Fruit fly (Drosophila melanogaster) whole organism, prepupa: ENCODE measurements around the gene obst-H.

Source experiments
- Blimp-1 ChIP-seq: fragments of 200-800 bp; sonication (Bioruptor generic); optimal IDR thresholded peaks from 3 replicates; lab custom pipeline; 2017; ENCODE audit warnings: missing biosample characterization, missing genetic modification characterization, mild to moderate bottlenecking, moderate library complexity, missing genetic modification reagents
- CG10631 ChIP-seq: fragments of 200-800 bp; sonication (Bioruptor generic); optimal IDR thresholded peaks from 2 replicates; lab custom pipeline; 2016; ENCODE audit warnings: missing biosample characterization, missing genetic modification characterization
- CG11294 ChIP-seq: fragments of 200-800 bp; sonication (Bioruptor generic); IDR thresholded peaks from 2 replicates; pipeline ENCODE4 v1.3.6; 2022; ENCODE audit warnings: missing biosample characterization, missing genetic modification characterization
- CG11762 ChIP-seq: fragments of 200-800 bp; sonication (Bioruptor generic); optimal IDR thresholded peaks from 3 replicates; lab custom pipeline; 2016; ENCODE audit warnings: missing biosample characterization, missing genetic modification characterization; ENCODE audit not compliant: insufficient read depth
- CG11902 ChIP-seq: fragments of 200-800 bp; sonication (Bioruptor generic); optimal IDR thresholded peaks from 3 replicates; lab custom pipeline; 2016; ENCODE audit warnings: missing biosample characterization, missing genetic modification characterization
- CG1621 ChIP-seq: fragments of 200-800 bp; sonication (Bioruptor generic); optimal IDR thresholded peaks from 3 replicates; lab custom pipeline; 2018; ENCODE audit warnings: missing biosample characterization, mild to moderate bottlenecking, missing genetic modification characterization
- CG34406 ChIP-seq: fragments of 200-800 bp; sonication (Bioruptor generic); optimal IDR thresholded peaks from 3 replicates; lab custom pipeline; 2016; ENCODE audit warnings: missing biosample characterization, missing genetic modification characterization
- CG4318 ChIP-seq: fragments of 200-800 bp; sonication (Bioruptor generic); optimal IDR thresholded peaks from 3 replicates; lab custom pipeline; 2017; ENCODE audit warnings: missing biosample characterization, mild to moderate bottlenecking, missing genetic modification characterization
- CG6163 ChIP-seq: fragments of 200-800 bp; sonication (Bioruptor generic); IDR thresholded peaks from 3 replicates; pipeline ENCODE4 v1.3.6; 2022; ENCODE audit warnings: missing biosample characterization, missing genetic modification characterization
- CG6276 ChIP-seq: fragments of 200-800 bp; sonication (Bioruptor generic); optimal IDR thresholded peaks from 2 replicates; lab custom pipeline; 2017; ENCODE audit warnings: missing biosample characterization, mild to moderate bottlenecking, missing genetic modification characterization
- CG6792 ChIP-seq: fragments of 200-800 bp; sonication (Bioruptor generic); optimal IDR thresholded peaks from 3 replicates; lab custom pipeline; 2016; ENCODE audit warnings: missing biosample characterization, missing genetic modification characterization
- CG6808 ChIP-seq: fragments of 200-800 bp; sonication (Bioruptor generic); optimal IDR thresholded peaks from 3 replicates; lab custom pipeline; 2017; ENCODE audit warnings: missing biosample characterization, missing genetic modification characterization, mild to moderate bottlenecking, moderate library complexity, missing genetic modification reagents
- CG6854 ChIP-seq: fragments of 200-800 bp; sonication (Bioruptor generic); optimal IDR thresholded peaks from 2 replicates; lab custom pipeline; 2017; ENCODE audit warnings: missing biosample characterization, mild to moderate bottlenecking, missing genetic modification characterization
- CG8119 ChIP-seq: fragments of 200-800 bp; sonication (Bioruptor generic); IDR thresholded peaks from 3 replicates; pipeline ENCODE4 v1.3.6; 2022; ENCODE audit warnings: missing biosample characterization, missing genetic modification characterization
- CG8319 ChIP-seq: fragments of 200-800 bp; sonication (Bioruptor generic); optimal IDR thresholded peaks from 3 replicates; lab custom pipeline; 2016; ENCODE audit warnings: missing biosample characterization, missing genetic modification characterization
- CG8632 ChIP-seq: fragments of 200-800 bp; sonication (Bioruptor generic); optimal IDR thresholded peaks from 3 replicates; lab custom pipeline; 2016; ENCODE audit warnings: missing biosample characterization, missing genetic modification characterization
- CG9139 ChIP-seq: fragments of 200-800 bp; sonication (Bioruptor generic); optimal IDR thresholded peaks from 3 replicates; lab custom pipeline; 2017; ENCODE audit warnings: missing biosample characterization, mild to moderate bottlenecking, missing genetic modification characterization
- Eip75B ChIP-seq: fragments of 200-800 bp; sonication (Bioruptor generic); optimal IDR thresholded peaks from 3 replicates; lab custom pipeline; 2016; ENCODE audit warnings: missing biosample characterization, missing genetic modification characterization
- Eip78C ChIP-seq: fragments of 200-800 bp; sonication (Bioruptor generic); peaks from one replicate; lab custom pipeline; 2016; ENCODE audit warnings: missing biosample characterization, missing genetic modification characterization
- Eip93F ChIP-seq: fragments of 200-800 bp; sonication (Bioruptor generic); optimal IDR thresholded peaks from 2 replicates; lab custom pipeline; 2016; ENCODE audit warnings: missing biosample characterization, mild to moderate bottlenecking, missing genetic modification characterization
- Ets96B ChIP-seq: fragments of 200-800 bp; optimal IDR thresholded peaks from 2 replicates; lab custom pipeline; 2019; ENCODE audit warnings: missing biosample characterization, mild to moderate bottlenecking, missing genetic modification characterization, moderate library complexity
- Hr38 ChIP-seq: sonication (Bioruptor generic); optimal IDR thresholded peaks from 2 replicates; lab custom pipeline; 2016; ENCODE audit warnings: missing biosample characterization, missing genetic modification characterization
- Hr39 ChIP-seq: fragments of 200-800 bp; sonication (Bioruptor generic); optimal IDR thresholded peaks from 2 replicates; lab custom pipeline; 2016; ENCODE audit warnings: missing biosample characterization, missing genetic modification characterization
- Lpt ChIP-seq: fragments of 200-800 bp; sonication (Bioruptor generic); optimal IDR thresholded peaks from 3 replicates; lab custom pipeline; 2016; ENCODE audit warnings: missing biosample characterization, missing genetic modification characterization
- OdsH ChIP-seq: fragments of 200-800 bp; sonication (Bioruptor generic); optimal IDR thresholded peaks from 3 replicates; lab custom pipeline; 2016; ENCODE audit warnings: missing biosample characterization, missing genetic modification characterization
- Smox ChIP-seq: fragments of 200-800 bp; sonication (Bioruptor generic); optimal IDR thresholded peaks from 3 replicates; lab custom pipeline; 2016; ENCODE audit warnings: missing biosample characterization, missing genetic modification characterization
- Sox102F ChIP-seq: fragments of 200-800 bp; sonication (Bioruptor generic); optimal IDR thresholded peaks from 2 replicates; lab custom pipeline; 2016; ENCODE audit warnings: missing biosample characterization, mild to moderate bottlenecking, missing genetic modification characterization
- Sox15 ChIP-seq: fragments of 200-800 bp; sonication (Bioruptor generic); optimal IDR thresholded peaks from 3 replicates; lab custom pipeline; 2016; ENCODE audit warnings: missing biosample characterization, missing genetic modification characterization
- dsx ChIP-seq: fragments of 200-800 bp; optimal IDR thresholded peaks from 3 replicates; lab custom pipeline; 2019; ENCODE audit warnings: missing biosample characterization, mild to moderate bottlenecking, missing genetic modification characterization, moderate library complexity; ENCODE audit not compliant: poor library complexity, severe bottlenecking
- eg ChIP-seq: fragments of 200-800 bp; sonication (Bioruptor generic); IDR thresholded peaks from 3 replicates; pipeline ENCODE4 v1.3.6; 2022; ENCODE audit warnings: missing biosample characterization, missing genetic modification characterization
- fkh ChIP-seq: fragments of 200-800 bp; sonication (Bioruptor generic); optimal IDR thresholded peaks from 3 replicates; lab custom pipeline; 2017; ENCODE audit warnings: missing biosample characterization, mild to moderate bottlenecking, missing genetic modification characterization, moderate library complexity
- lz ChIP-seq: fragments of 200-800 bp; sonication (Bioruptor generic); optimal IDR thresholded peaks from 3 replicates; lab custom pipeline; 2016; ENCODE audit warnings: missing biosample characterization, missing genetic modification characterization
- net ChIP-seq: fragments of 200-800 bp; sonication (Bioruptor generic); optimal IDR thresholded peaks from 3 replicates; lab custom pipeline; 2016; ENCODE audit warnings: missing biosample characterization, missing genetic modification characterization
- pdm3 ChIP-seq: fragments of 200-800 bp; sonication (Bioruptor generic); optimal IDR thresholded peaks from 3 replicates; lab custom pipeline; 2016; ENCODE audit warnings: missing biosample characterization, missing genetic modification characterization
- spab ChIP-seq: fragments of 200-800 bp; sonication (Bioruptor generic); optimal IDR thresholded peaks from 2 replicates; lab custom pipeline; 2017; ENCODE audit warnings: missing biosample characterization, mild to moderate bottlenecking, missing genetic modification characterization, missing genetic modification reagents
- ss ChIP-seq, 2 experiments: fragments of 200-800 bp; sonication (Bioruptor generic); optimal IDR thresholded peaks; 2 replicates in 1 of 2; 3 replicates in 1 of 2; lab custom pipeline; 2017 to 2018; ENCODE audit warnings: mild to moderate bottlenecking in 2 of 2, missing biosample characterization in 2 of 2, missing genetic modification characterization in 2 of 2, moderate library complexity in 1 of 2
- svp ChIP-seq: fragments of 200-800 bp; sonication (Bioruptor generic); peaks from one replicate; lab custom pipeline; 2016; ENCODE audit warnings: missing biosample characterization, missing genetic modification characterization
- topi ChIP-seq: fragments of 200-800 bp; sonication (Bioruptor generic); optimal IDR thresholded peaks from 3 replicates; lab custom pipeline; 2016; ENCODE audit warnings: missing biosample characterization, missing genetic modification characterization

Gene obst-H

DNA sequence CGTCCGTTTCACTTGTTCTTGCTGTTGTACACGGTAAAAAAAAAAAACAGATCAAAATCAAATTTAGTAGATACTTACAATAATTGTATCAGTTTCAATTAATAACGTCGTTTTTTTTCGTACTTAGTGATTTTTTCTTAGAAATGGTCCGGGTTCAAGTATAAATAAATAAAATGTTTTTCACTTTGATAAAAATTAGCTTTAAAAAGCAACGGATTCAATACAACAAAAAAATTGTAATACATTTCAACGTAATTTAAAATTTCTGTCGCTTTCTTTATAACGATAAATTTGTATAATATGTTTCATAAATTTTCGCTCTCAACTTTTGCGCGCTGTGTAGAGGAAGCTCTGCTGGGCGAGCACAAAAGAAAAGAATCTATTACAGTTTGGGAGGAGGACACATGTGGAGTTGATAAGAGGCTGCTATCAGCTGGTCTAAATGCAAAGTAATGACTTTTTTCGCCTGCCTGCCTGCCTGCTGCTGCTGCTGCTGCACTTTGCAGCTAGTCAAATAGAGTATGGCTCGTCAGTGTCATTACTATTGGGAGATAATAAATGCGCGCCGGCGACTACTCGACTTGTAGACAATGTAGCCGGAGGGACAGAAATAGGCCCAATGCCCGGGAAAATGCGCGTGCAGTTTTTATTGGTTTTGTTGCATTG lies 9.0 kb upstream of the obst-H start (continued):
- peak; percentile 60 for TF ChIP-seq spab (GFP tag; lab: Kevin White, UChicago)
- TF ChIP-seq Hr39 (GFP tag; lab: Kevin White, UChicago) = peak; percentile 47
- TF ChIP-seq topi (GFP tag; lab: Kevin White, UChicago) = peak; percentile 49
- no peak for TF ChIP-seq Blimp-1 (GFP tag; lab: Kevin White, UChicago)
- TF ChIP-seq Eip75B = peak; percentile 63
- peak; percentile 68 for TF ChIP-seq pdm3 (GFP tag; lab: Kevin White, UChicago)
- no peak for TF ChIP-seq CG6854
- TF ChIP-seq CG11294 (GFP tag; lab: Robert Waterston, UW) = peak; percentile 42; the same call in 1 of the 2 replicates
- peak; percentile 66 for TF ChIP-seq Lpt
- peak; percentile 71 for TF ChIP-seq CG4318 (GFP tag; lab: Kevin White, UChicago)
- no peak for TF ChIP-seq CG9139
- peak; percentile 31 for TF ChIP-seq Sox102F (GFP tag; lab: Kevin White, UChicago)
- peak; percentile 51 for TF ChIP-seq dsx
- TF ChIP-seq CG10631 (GFP tag; lab: Kevin White, UChicago) = peak; percentile 70
- TF ChIP-seq Ets96B (tag; lab: Kevin White, UChicago) = peak; percentile 62
- TF ChIP-seq lz (GFP tag; lab: Kevin White, UChicago) = peak; percentile 51
- TF ChIP-seq net (GFP tag; lab: Kevin White, UChicago) = peak; percentile 71
- TF ChIP-seq Sox15 (GFP tag; lab: Kevin White, UChicago) = peak; percentile 35
- TF ChIP-seq CG11902 (GFP tag; lab: Kevin White, UChicago) = peak; percentile 5
- peak; percentile 62; the same call in 1 of the 3 replicates for TF ChIP-seq eg (GFP tag; lab: Robert Waterston, UW)
- TF ChIP-seq Smox (GFP tag; lab: Kevin White, UChicago) = peak; percentile 55
- TF ChIP-seq CG6792 = peak; percentile 27
- TF ChIP-seq fkh (GFP tag; lab: Kevin White, UChicago) = no peak
- TF ChIP-seq CG34406 (GFP tag; lab: Kevin White, UChicago) = peak; percentile 48
- peak; percentile 59 for TF ChIP-seq CG11762 (GFP tag; lab: Kevin White, UChicago)
- peak; percentile 58; the same call in 2 of the 3 replicates for TF ChIP-seq CG8119 (GFP tag; lab: Robert Waterston, UW)
- TF ChIP-seq CG8632 (GFP tag; lab: Kevin White, UChicago) = peak; percentile 29
- TF ChIP-seq OdsH (GFP tag; lab: Kevin White, UChicago) = peak; percentile 73
- TF ChIP-seq, all 60 proteins: peak for 49

DNA sequence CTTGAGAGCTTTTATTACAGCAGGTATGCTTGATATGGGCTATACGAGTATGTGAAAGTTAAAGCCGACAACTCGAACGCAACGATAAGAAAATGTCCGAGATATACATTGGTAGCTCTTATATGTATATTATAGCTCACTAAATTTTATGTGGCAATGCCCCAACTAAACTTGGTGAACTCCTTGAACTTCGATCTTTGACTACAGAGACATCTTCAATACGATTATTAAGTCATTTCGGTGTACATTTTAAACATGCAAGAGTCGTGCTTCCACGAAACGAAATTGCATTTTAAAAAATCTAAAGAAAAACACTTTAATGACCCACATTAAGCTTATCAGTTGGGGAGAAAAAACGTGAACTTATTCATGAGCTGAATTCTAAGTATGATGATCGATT lies 7.5 kb upstream of the obst-H start:
- no peak for TF ChIP-seq CG6276 (GFP tag; lab: Kevin White, UChicago)
- peak; percentile 71 for TF ChIP-seq svp (GFP tag; lab: Kevin White, UChicago)
- TF ChIP-seq, all 60 proteins: peak for 1

DNA sequence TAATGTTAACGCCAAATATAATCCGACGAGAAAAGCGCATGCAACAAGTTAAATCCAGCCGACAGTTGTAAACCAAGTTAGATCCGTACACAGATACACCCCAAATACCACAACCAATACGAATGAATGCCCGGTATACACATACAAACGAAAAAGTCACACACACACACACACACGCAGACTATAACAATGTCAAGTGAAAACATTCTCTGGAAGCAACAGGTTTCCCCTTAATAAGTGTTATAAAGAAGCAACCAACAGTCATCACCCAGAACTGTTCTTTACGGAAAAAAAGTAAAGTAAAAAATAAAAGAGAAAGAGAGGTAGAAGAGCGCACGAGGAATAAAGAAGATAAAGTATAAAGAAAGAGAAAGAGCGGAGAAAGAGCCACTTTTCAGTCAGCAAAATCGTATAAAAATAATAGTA lies 6.8 kb upstream of the obst-H start:
- TF ChIP-seq Eip78C (GFP tag; lab: Kevin White, UChicago) (peak; percentile 29), CG6163 (GFP tag; lab: Robert Waterston, UW) (peak; percentile 7; the same call in 1 of the 3 replicates), CG8319 (GFP tag; lab: Kevin White, UChicago) (no peak), Eip93F (GFP tag; lab: Kevin White, UChicago) (peak; percentile 23), CG11294 (GFP tag; lab: Robert Waterston, UW) (no peak), Blimp-1 (GFP tag; lab: Kevin White, UChicago) (peak; percentile 8), CG1621 (tag; lab: Kevin White, UChicago) (peak; percentile 3), CG6808 (peak; percentile 25), dsx (peak; percentile 83), eg (GFP tag; lab: Robert Waterston, UW) (0 out of 3 replicates have a peak, but pooled peaks have one; percentile 8), ss (GFP tag; optimal IDR thresholded peaks at IDR 0.05; lab: Kevin White, UChicago) (peak in 1 of 2 experiments; percentile 49), CG8119 (GFP tag; lab: Robert Waterston, UW) (0 out of 3 replicates have a peak, but pooled peaks have one; percentile 18), Hr38 (GFP tag; lab: Kevin White, UChicago) (no peak)
